Fruit fly (Drosophila melanogaster) Kc167 (cell line): ENCODE results near the gene CG14125.

Experiments
- Myc ChIP-seq: fragments of >200 bp; optimal IDR thresholded peaks from 2 replicates; lab custom pipeline; 2017; ENCODE audit warnings: missing external identifiers
- Sin3A ChIP-seq: fragments of >200 bp; optimal IDR thresholded peaks from 2 replicates; lab custom pipeline; 2018; ENCODE audit warnings: missing external identifiers
- h ChIP-seq: fragments of >200 bp; optimal IDR thresholded peaks from 3 replicates; lab custom pipeline; 2018; ENCODE audit warnings: missing external identifiers
- insv ChIP-seq: fragments of >200 bp; optimal IDR thresholded peaks from 3 replicates; lab custom pipeline; 2018; ENCODE audit warnings: missing external identifiers
- psq ChIP-seq: fragments of >200 bp; optimal IDR thresholded peaks from 2 replicates; lab custom pipeline; 2017; ENCODE audit warnings: missing external identifiers
- ttk ChIP-seq: sonication (Bioruptor generic); optimal IDR thresholded peaks from 2 replicates; lab custom pipeline; 2017; ENCODE audit warnings: missing external identifiers

CG14125 gene

dm6 chr3L:11953783-11954182, 20.9 kb upstream of the CG14125 start, which contains the start of gene CG7248:
CG7248 (plus strand) TSS chr3L:11954083.
- TF ChIP-seq h (lab: Kevin White, UChicago), result no peak
- no peak for TF ChIP-seq insv (lab: Kevin White, UChicago)
- TF ChIP-seq psq (lab: Kevin White, UChicago), result no peak
- no peak for TF ChIP-seq Sin3A (lab: Kevin White, UChicago)
- TF ChIP-seq ttk (lab: Kevin White, UChicago), result no peak
- no peak for TF ChIP-seq Myc (lab: Kevin White, UChicago)

- TF ChIP-seq Myc (lab: Kevin White, UChicago) (no peak), Sin3A (lab: Kevin White, UChicago) (no peak), h (lab: Kevin White, UChicago) (no peak), insv (lab: Kevin White, UChicago) (no peak), ttk (lab: Kevin White, UChicago) (no peak), psq (lab: Kevin White, UChicago) (no peak)
Observed at dm6 chr3L:11957669-11958333, 16.9 kb upstream of the CG14125 start, which contains the start of the genes CG11570 and CG43294. CG11570 (minus strand) TSS chr3L:11957769. CG43294 (plus strand) TSS chr3L:11958283.

- TF ChIP-seq h (lab: Kevin White, UChicago) (no peak), psq (lab: Kevin White, UChicago) (no peak), ttk (lab: Kevin White, UChicago) (no peak), insv (lab: Kevin White, UChicago) (no peak), Myc (lab: Kevin White, UChicago) (no peak), Sin3A (lab: Kevin White, UChicago) (no peak)
Observed at dm6 chr3L:11966104-11966503, 8.6 kb upstream of the CG14125 start, which contains the start of gene prc. prc (minus strand) TSS chr3L:11966131.

dm6 chr3L:11972879-11973278, 1.8 kb upstream of the CG14125 start, which contains the start of gene Muc68E:
Muc68E (minus strand) TSS chr3L:11972979.
- TF ChIP-seq Sin3A (lab: Kevin White, UChicago), result no peak
- no peak for TF ChIP-seq Myc (lab: Kevin White, UChicago)
- no peak for TF ChIP-seq h (lab: Kevin White, UChicago)
- no peak for TF ChIP-seq insv (lab: Kevin White, UChicago)

dm6 chr3L:11973690-11974089, 1.0 kb upstream of the CG14125 start, which contains the start of gene CG42397:
CG42397 (minus strand) TSS chr3L:11973790.
- TF ChIP-seq Myc (lab: Kevin White, UChicago), result no peak

dm6 chr3L:11975811-11976210, 1.1 kb downstream of the CG14125 start, which contains the start of gene CG43896:
CG43896 (plus strand) TSS chr3L:11976111.
- TF ChIP-seq insv (lab: Kevin White, UChicago) (no peak), Myc (lab: Kevin White, UChicago) (no peak), Sin3A (lab: Kevin White, UChicago) (no peak), ttk (lab: Kevin White, UChicago) (no peak), psq (lab: Kevin White, UChicago) (no peak), h (lab: Kevin White, UChicago) (no peak)

dm6 chr3L:11984606-11985005, 9.9 kb downstream of the CG14125 start, which contains the start of gene CG6938:
CG6938 (plus strand) TSS chr3L:11984906.
- TF ChIP-seq Myc (lab: Kevin White, UChicago), result no peak
- no peak for TF ChIP-seq insv (lab: Kevin White, UChicago)
- no peak for TF ChIP-seq ttk (lab: Kevin White, UChicago)
- no peak for TF ChIP-seq Sin3A (lab: Kevin White, UChicago)
- no peak for TF ChIP-seq psq (lab: Kevin White, UChicago)
- TF ChIP-seq h (lab: Kevin White, UChicago), result no peak

- TF ChIP-seq h (lab: Kevin White, UChicago) (no peak), ttk (lab: Kevin White, UChicago) (no peak), psq (lab: Kevin White, UChicago) (no peak), insv (lab: Kevin White, UChicago) (no peak), Sin3A (lab: Kevin White, UChicago) (no peak), Myc (lab: Kevin White, UChicago) (no peak)
Observed at dm6 chr3L:11990436-11990835, 15.7 kb downstream of the CG14125 start, which contains the start of gene CG6931. CG6931 (plus strand) TSS chr3L:11990736.

dm6 chr3L:11992960-11993359, 18.3 kb downstream of the CG14125 start, which contains the start of gene viaf:
viaf (minus strand) TSS chr3L:11993179.
- TF ChIP-seq h (lab: Kevin White, UChicago), result no peak
- no peak for TF ChIP-seq Myc (lab: Kevin White, UChicago)
- TF ChIP-seq Sin3A (lab: Kevin White, UChicago), result no peak
- TF ChIP-seq insv (lab: Kevin White, UChicago), result no peak
- TF ChIP-seq psq (lab: Kevin White, UChicago), result no peak
- no peak for TF ChIP-seq ttk (lab: Kevin White, UChicago)

dm6 chr3L:11997959-11998358, 23.3 kb downstream of the CG14125 start, which contains the start of gene Grip163:
Grip163 (minus strand) TSS chr3L:11998138.
- TF ChIP-seq insv (lab: Kevin White, UChicago), result no peak
- no peak for TF ChIP-seq psq (lab: Kevin White, UChicago)

dm6 chr3L:12002321-12003248, 27.9 kb downstream of the CG14125 start, which contains the start of the genes Pop2 and CG6928:
Pop2 (minus strand) TSS chr3L:12002915.
CG6928 (plus strand) TSS chr3L:12003155.
- TF ChIP-seq insv (lab: Kevin White, UChicago) (no peak), Myc (lab: Kevin White, UChicago) (no peak), Sin3A (lab: Kevin White, UChicago) (no peak), h (lab: Kevin White, UChicago) (no peak), psq (lab: Kevin White, UChicago) (no peak), ttk (lab: Kevin White, UChicago) (no peak)
